Worm (Caenorhabditis elegans): ENCODE measurements around the gene ZC239.20.

The ZC239.20 gene

DNA sequence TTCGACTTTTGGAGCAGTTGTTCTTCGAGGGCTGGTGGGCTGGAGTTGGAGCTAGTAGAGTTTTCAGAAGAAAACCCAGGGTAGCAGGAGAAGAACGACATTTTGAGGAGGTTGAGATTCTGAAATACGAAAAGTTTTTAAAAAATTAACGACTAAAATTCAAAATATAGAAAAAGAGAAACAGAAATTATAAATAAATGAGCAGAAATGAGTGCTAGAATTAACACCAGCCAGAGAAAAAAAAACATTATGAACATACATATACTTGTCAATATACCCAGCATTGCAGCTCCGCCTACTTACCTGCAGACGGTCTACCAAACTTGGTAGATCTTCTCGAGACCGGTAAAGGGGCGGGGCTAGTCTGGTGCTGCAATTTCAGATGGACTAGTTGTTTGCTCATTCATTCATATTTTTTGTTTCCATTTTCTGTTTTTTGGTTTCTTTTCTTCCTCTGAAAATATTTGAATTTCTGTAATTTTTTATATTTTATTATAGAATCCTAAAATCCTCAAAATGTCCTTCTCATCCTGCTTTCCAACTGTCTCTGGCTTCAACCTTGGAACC lies at the start of gene ZC239.20, which contains the start of gene ZC239.21:
ZC239.20 (minus strand) TSS at position 101 of the 567 bp plus-strand sequence.
ZC239.21 (plus strand) TSS at position 517 of the 567 bp plus-strand sequence.
- TF ChIP-seq F10E7.11 (tag; optimal IDR thresholded peaks at IDR 0.05) (no peak), akir-1 (GFP tag; optimal IDR thresholded peaks at IDR 0.05) (no peak), let-526 (GFP tag; IDR thresholded peaks at IDR 0.05) (no peak), hlh-26 (GFP tag; conservative IDR thresholded peaks at IDR 0.05) (no peak), sea-2 (GFP tag; IDR thresholded peaks at IDR 0.05) (no peak), tbp1 (GFP tag; optimal IDR thresholded peaks at IDR 0.05) (no peak), snpc-4 (GFP tag; optimal IDR thresholded peaks at IDR 0.05) (no peak), snpc-4 (tag; optimal IDR thresholded peaks at IDR 0.05) (no peak), athp-1 (tag; optimal IDR thresholded peaks at IDR 0.05) (no peak), F23B12.7 (tag; optimal IDR thresholded peaks at IDR 0.05; ENCODE audit: insufficient read depth) (no peak)

DNA sequence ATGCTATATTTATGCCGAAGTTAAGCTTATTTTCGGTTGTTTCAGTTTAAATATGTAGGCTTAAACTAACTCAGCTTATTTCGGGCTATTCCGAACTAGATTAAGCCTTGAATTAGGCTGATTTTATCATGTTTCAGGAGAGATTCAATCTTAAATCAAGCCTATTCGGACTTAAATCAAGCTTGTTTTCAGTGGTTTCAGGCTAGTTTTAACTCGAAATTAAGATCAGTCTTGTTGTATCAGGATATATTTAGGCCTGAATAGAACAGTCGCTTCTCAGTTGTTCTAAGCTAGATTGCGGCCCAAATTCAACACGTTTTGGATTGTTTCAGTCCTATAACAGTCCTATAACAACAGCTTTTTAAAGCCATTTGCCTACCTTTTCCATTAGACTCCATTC lies 45.5 kb upstream of the ZC239.20 start:
- TF ChIP-seq fkh-3 (tag; optimal IDR thresholded peaks at IDR 0.05) (no peak), C06A6.2 (GFP tag; conservative IDR thresholded peaks at IDR 0.05) (no peak), hmg-1.2 (GFP tag; IDR thresholded peaks at IDR 0.05) (no peak), ceh-79 (tag; optimal IDR thresholded peaks at IDR 0.05) (no peak), bed-1 (GFP tag; IDR thresholded peaks at IDR 0.05) (no peak), ceh-91 (GFP tag; IDR thresholded peaks at IDR 0.05) (no peak), nfya-2 (GFP tag; IDR thresholded peaks at IDR 0.05) (no peak), ztf-3 (GFP tag; optimal IDR thresholded peaks at IDR 0.05) (no peak), rec-8 (tag; optimal IDR thresholded peaks at IDR 0.05) (no peak), efl-1 (GFP tag; optimal IDR thresholded peaks at IDR 0.05) (no peak), madf-10 (tag; optimal IDR thresholded peaks at IDR 0.05) (no peak), egl-44 (GFP tag; IDR thresholded peaks at IDR 0.05) (no peak), cebp-1 (GFP tag; IDR thresholded peaks at IDR 0.05) (no peak), cebp-1 (tag; optimal IDR thresholded peaks at IDR 0.05) (no peak), Y79H2A.3 (GFP tag; conservative IDR thresholded peaks at IDR 0.05) (no peak), mcd-1 (GFP tag; IDR thresholded peaks at IDR 0.05) (no peak), mes-4 (tag; optimal IDR thresholded peaks at IDR 0.05) (no peak), ztf-28 (GFP tag; IDR thresholded peaks at IDR 0.05) (no peak), him-1 (tag; optimal IDR thresholded peaks at IDR 0.05) (no peak)

DNA sequence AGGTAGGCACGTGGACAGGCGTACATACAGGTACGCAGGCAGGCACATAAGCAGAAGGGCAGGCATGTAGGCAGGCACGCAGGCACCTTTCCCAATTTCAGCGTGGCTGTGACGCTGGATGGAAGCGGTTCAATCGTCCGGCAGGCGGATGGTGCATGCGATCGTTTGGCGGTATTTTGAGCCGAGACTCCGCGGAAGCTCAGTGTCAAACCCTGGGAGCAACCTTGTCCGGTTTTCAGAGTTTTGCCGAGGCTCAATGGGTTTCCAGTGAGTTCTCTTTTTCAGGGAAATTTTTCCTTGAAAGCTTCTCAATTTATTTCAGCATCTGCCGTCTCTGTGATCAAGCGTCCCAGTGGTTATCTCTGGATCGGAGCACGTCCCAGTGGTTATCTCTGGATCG lies 43.9 kb upstream of the ZC239.20 start:
- TF ChIP-seq madf-3 (GFP tag; IDR thresholded peaks at IDR 0.05) = no peak
- TF ChIP-seq ekl-4 (GFP tag; IDR thresholded peaks at IDR 0.05) = no peak
- peak; percentile 74 for TF ChIP-seq zfh-2 (GFP tag; conservative IDR thresholded peaks at IDR 0.05)

DNA sequence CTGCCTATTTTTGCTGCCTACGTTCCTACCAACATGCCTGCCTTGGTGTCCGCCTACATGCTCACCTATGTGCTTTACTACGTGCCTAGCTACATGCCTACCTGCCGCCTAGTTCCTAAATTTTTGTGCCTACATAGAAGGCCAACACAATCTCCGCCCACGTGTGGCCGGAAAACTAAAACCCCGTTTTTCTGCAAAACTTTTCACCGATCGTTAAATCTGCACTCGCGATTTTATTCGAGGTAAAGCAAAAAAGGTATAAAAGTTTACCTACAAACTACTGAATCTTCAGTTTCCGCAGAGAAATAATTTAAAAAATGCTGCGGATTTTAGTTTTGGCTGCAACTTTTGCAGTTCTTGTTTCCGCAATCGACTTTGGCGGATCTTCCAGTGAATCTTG lies 43.1 kb upstream of the ZC239.20 start, which contains the start of gene clec-124:
clec-124 (plus strand) TSS at position 301 of the 400 bp plus-strand sequence.
- TF ChIP-seq cebp-1 (GFP tag; IDR thresholded peaks at IDR 0.05) (no peak), cebp-1 (tag; optimal IDR thresholded peaks at IDR 0.05) (no peak), tbx-9 (tag; optimal IDR thresholded peaks at IDR 0.05; ENCODE audit: borderline replicate concordance) (no peak), atf-7 (tag; optimal IDR thresholded peaks at IDR 0.05) (no peak), T26A5.8 (tag; optimal IDR thresholded peaks at IDR 0.05) (no peak), F22D6.2 (tag; optimal IDR thresholded peaks at IDR 0.05) (no peak), madf-3 (GFP tag; IDR thresholded peaks at IDR 0.05) (no peak), F33H1.4 (GFP tag; IDR thresholded peaks at IDR 0.05) (no peak), nfya-2 (GFP tag; IDR thresholded peaks at IDR 0.05) (no peak), nfyb-1 (GFP tag; IDR thresholded peaks at IDR 0.05) (no peak), ceh-91 (GFP tag; IDR thresholded peaks at IDR 0.05) (no peak), lin-35 (GFP tag; optimal IDR thresholded peaks at IDR 0.05) (no peak), akir-1 (GFP tag; optimal IDR thresholded peaks at IDR 0.05) (no peak), Y79H2A.3 (GFP tag; conservative IDR thresholded peaks at IDR 0.05) (no peak), aptf-2 (GFP tag; conservative IDR thresholded peaks at IDR 0.05) (no peak), ztf-6 (GFP tag; IDR thresholded peaks at IDR 0.05) (no peak)
